Fruit fly (Drosophila melanogaster) whole organism, embryonic: ENCODE results near the gene CG7903.

Source experiments
- CG13287 ChIP-seq: fragments of 200-800 bp; sonication (Bioruptor generic); IDR thresholded peaks from 2 replicates; pipeline ENCODE4 v1.3.6; 2022; ENCODE audit warnings: missing biosample characterization, missing genetic modification characterization; ENCODE audit not compliant: partially characterized antibody
- CG15514 ChIP-seq: fragments of 200-800 bp; sonication (Bioruptor generic); optimal IDR thresholded peaks from 3 replicates; lab custom pipeline; 2017; ENCODE audit warnings: missing biosample characterization, missing genetic modification characterization, mild to moderate bottlenecking, moderate library complexity, missing genetic modification reagents
- CG16813 ChIP-seq: fragments of 200-800 bp; sonication (Bioruptor generic); IDR thresholded peaks from 3 replicates; pipeline ENCODE4 v1.3.6; 2022; ENCODE audit warnings: missing biosample characterization, missing genetic modification characterization; ENCODE audit not compliant: partially characterized antibody
- CG2202 ChIP-seq: fragments of 200-800 bp; sonication (Bioruptor generic); optimal IDR thresholded peaks from 2 replicates; lab custom pipeline; 2018; ENCODE audit warnings: missing biosample characterization, mild to moderate bottlenecking, missing genetic modification characterization
- CG34224 ChIP-seq: fragments of 200-800 bp; sonication (Bioruptor generic); IDR thresholded peaks from 3 replicates; pipeline ENCODE4 v1.3.6; 2022; ENCODE audit warnings: missing biosample characterization, missing genetic modification characterization; ENCODE audit not compliant: partially characterized antibody
- CG6254 ChIP-seq: fragments of 200-800 bp; sonication (Bioruptor generic); optimal IDR thresholded peaks from 3 replicates; lab custom pipeline; 2017; ENCODE audit warnings: mild to moderate bottlenecking, missing biosample characterization, missing genetic modification reagents, missing genetic modification characterization
- CG6689 ChIP-seq: fragments of 200-800 bp; sonication (Bioruptor generic); IDR thresholded peaks from 2 replicates; pipeline ENCODE4 v1.3.6; 2022; ENCODE audit warnings: missing biosample characterization, missing genetic modification characterization
- CG6765 ChIP-seq: fragments of 200-800 bp; sonication (Bioruptor generic); optimal IDR thresholded peaks from 3 replicates; lab custom pipeline; 2017; ENCODE audit warnings: missing biosample characterization, mild to moderate bottlenecking, missing genetic modification characterization
- CG7357 ChIP-seq: fragments of 200-800 bp; sonication (Bioruptor generic); IDR thresholded peaks from 3 replicates; pipeline ENCODE4 v1.3.6; 2022; ENCODE audit warnings: missing biosample characterization, missing genetic modification characterization
- CG8924 ChIP-seq: fragments of 200-800 bp; optimal IDR thresholded peaks from 3 replicates; lab custom pipeline; 2019; ENCODE audit warnings: missing biosample characterization, mild to moderate bottlenecking, missing genetic modification characterization, moderate library complexity
- CG9609 ChIP-seq: fragments of 200-800 bp; sonication (Bioruptor generic); optimal IDR thresholded peaks from 3 replicates; lab custom pipeline; 2016; ENCODE audit warnings: missing biosample characterization, missing genetic modification characterization
- CTCF ChIP-seq: fragments of 200-800 bp; sonication (Bioruptor generic); optimal IDR thresholded peaks from 2 replicates; lab custom pipeline; 2017; ENCODE audit warnings: missing biosample characterization, mild to moderate bottlenecking, missing genetic modification characterization, moderate library complexity
- Dll ChIP-seq: fragments of 200-800 bp; sonication (Bioruptor generic); IDR thresholded peaks from 4 replicates; pipeline ENCODE4 v1.3.6; 2022; ENCODE audit warnings: missing biosample characterization, missing genetic modification characterization; ENCODE audit not compliant: partially characterized antibody
- Dp ChIP-seq: fragments of 200-800 bp; sonication (Bioruptor generic); optimal IDR thresholded peaks from 2 replicates; lab custom pipeline; 2018; ENCODE audit warnings: missing biosample characterization, mild to moderate bottlenecking, missing genetic modification characterization, moderate library complexity
- Dref ChIP-seq: fragments of 200-800 bp; sonication (Bioruptor generic); IDR thresholded peaks from 2 replicates; pipeline ENCODE4 v1.3.6; 2022; ENCODE audit warnings: missing biosample characterization, missing genetic modification characterization
- E2f2 ChIP-seq: fragments of 200-800 bp; sonication (Bioruptor generic); IDR thresholded peaks from 2 replicates; pipeline ENCODE4 v1.3.6; 2022; ENCODE audit warnings: missing biosample characterization, missing genetic modification characterization
- Elba2 ChIP-seq: fragments of 200-800 bp; sonication (Bioruptor generic); optimal IDR thresholded peaks from 3 replicates; lab custom pipeline; 2016; ENCODE audit warnings: missing biosample characterization, missing genetic modification characterization
- HLH3B ChIP-seq: fragments of 200-800 bp; sonication (Bioruptor generic); IDR thresholded peaks from 2 replicates; pipeline ENCODE4 v1.3.6; 2022; ENCODE audit warnings: missing biosample characterization, missing genetic modification characterization
- HLH4C ChIP-seq: fragments of 200-800 bp; sonication (Bioruptor generic); IDR thresholded peaks from 3 replicates; pipeline ENCODE4 v1.3.6; 2022; ENCODE audit warnings: missing biosample characterization, missing genetic modification characterization; ENCODE audit not compliant: partially characterized antibody
- Hmr ChIP-seq: fragments of 200-800 bp; sonication (Bioruptor generic); optimal IDR thresholded peaks from 3 replicates; lab custom pipeline; 2017; ENCODE audit warnings: mild to moderate bottlenecking, missing biosample characterization, missing genetic modification reagents, missing genetic modification characterization
- Hr3 ChIP-seq: fragments of 200-800 bp; sonication (Bioruptor generic); optimal IDR thresholded peaks from 3 replicates; lab custom pipeline; 2016; ENCODE audit warnings: missing biosample characterization, missing genetic modification characterization
- MBD-R2 ChIP-seq: fragments of 200-800 bp; sonication (Bioruptor generic); IDR thresholded peaks from 2 replicates; pipeline ENCODE4 v1.3.6; 2022; ENCODE audit warnings: missing biosample characterization, missing genetic modification characterization
- Med ChIP-seq: fragments of 200-800 bp; sonication (Bioruptor generic); peaks from one replicate; lab custom pipeline; 2016; ENCODE audit warnings: missing biosample characterization, missing genetic modification characterization, mild to moderate bottlenecking, inconsistent platforms, moderate library complexity
- Pdp1 ChIP-seq, 2 experiments: fragments of 200-800 bp; sonication (Bioruptor generic); optimal IDR thresholded peaks; 3 replicates each; lab custom pipeline; 2016; ENCODE audit warnings: missing biosample characterization in 2 of 2, missing genetic modification characterization in 2 of 2, mild to moderate bottlenecking in 1 of 2, moderate library complexity in 1 of 2
- Side ChIP-seq: fragments of 200-800 bp; sonication (Bioruptor generic); optimal IDR thresholded peaks from 2 replicates; lab custom pipeline; 2016; ENCODE audit warnings: missing biosample characterization, missing genetic modification characterization
- Six4 ChIP-seq: fragments of 200-800 bp; sonication (Bioruptor generic); optimal IDR thresholded peaks from 2 replicates; lab custom pipeline; 2016; ENCODE audit warnings: missing biosample characterization, missing genetic modification characterization
- Spps ChIP-seq: fragments of 200-800 bp; sonication (Bioruptor generic); optimal IDR thresholded peaks from 2 replicates; lab custom pipeline; 2018; ENCODE audit warnings: missing biosample characterization, mild to moderate bottlenecking, missing genetic modification characterization
- Sry-δ ChIP-seq: fragments of 200-800 bp; sonication (Bioruptor generic); optimal IDR thresholded peaks from 2 replicates; lab custom pipeline; 2016; ENCODE audit warnings: missing biosample characterization, missing genetic modification characterization
- crc ChIP-seq: fragments of 200-800 bp; sonication (Bioruptor generic); optimal IDR thresholded peaks from 2 replicates; lab custom pipeline; 2016; ENCODE audit warnings: missing biosample characterization, missing genetic modification characterization
- croc ChIP-seq: fragments of 200-800 bp; sonication (Bioruptor generic); conservative IDR thresholded peaks from 3 replicates; pipeline ENCODE4 v1.3.6; 2022; ENCODE audit warnings: missing biosample characterization, missing genetic modification characterization
- crol ChIP-seq: fragments of 200-800 bp; sonication (Bioruptor generic); IDR thresholded peaks from 2 replicates; pipeline ENCODE4 v1.3.6; 2022; ENCODE audit warnings: missing biosample characterization, missing genetic modification characterization
- dan ChIP-seq: fragments of 200-800 bp; sonication (Bioruptor generic); IDR thresholded peaks from 2 replicates; pipeline ENCODE4 v1.3.6; 2022; ENCODE audit warnings: missing biosample characterization, missing genetic modification characterization
- danr ChIP-seq: fragments of 200-800 bp; sonication (Bioruptor generic); IDR thresholded peaks from 2 replicates; pipeline ENCODE4 v1.3.6; 2022; ENCODE audit warnings: missing biosample characterization, missing genetic modification characterization
- dati ChIP-seq: fragments of 200-800 bp; sonication (Bioruptor generic); IDR thresholded peaks from 2 replicates; pipeline ENCODE4 v1.3.6; 2022; ENCODE audit warnings: missing biosample characterization, missing genetic modification characterization
- ewg ChIP-seq: fragments of 200-800 bp; sonication (Bioruptor generic); optimal IDR thresholded peaks from 3 replicates; lab custom pipeline; 2017; ENCODE audit warnings: mild to moderate bottlenecking, missing biosample characterization, missing genetic modification reagents, missing genetic modification characterization
- gsb-n ChIP-seq: fragments of 200-800 bp; sonication (Bioruptor generic); optimal IDR thresholded peaks from 3 replicates; lab custom pipeline; 2018; ENCODE audit warnings: missing biosample characterization, mild to moderate bottlenecking, missing genetic modification characterization
- hbn ChIP-seq: fragments of 200-800 bp; sonication (Bioruptor generic); IDR thresholded peaks from 2 replicates; pipeline ENCODE4 v1.3.6; 2022; ENCODE audit warnings: missing biosample characterization, missing genetic modification characterization; ENCODE audit not compliant: partially characterized antibody
- hth ChIP-seq: fragments of >200 bp; optimal IDR thresholded peaks from 2 replicates; lab custom pipeline; 2017; ENCODE audit warnings: inconsistent platforms
- insv ChIP-seq, 2 experiments: fragments of 200-800 bp; sonication (Bioruptor generic); optimal IDR thresholded peaks; 3 replicates each; lab custom pipeline; 2016 to 2018; ENCODE audit warnings: missing biosample characterization in 2 of 2, missing genetic modification characterization in 2 of 2
- knrl ChIP-seq: fragments of 200-800 bp; sonication (Bioruptor generic); IDR thresholded peaks from 3 replicates; pipeline ENCODE4 v1.3.6; 2022; ENCODE audit warnings: missing biosample characterization, missing genetic modification characterization; ENCODE audit not compliant: partially characterized antibody
- lab ChIP-seq: fragments of 200-800 bp; sonication (Bioruptor generic); optimal IDR thresholded peaks from 3 replicates; lab custom pipeline; 2017; ENCODE audit warnings: missing biosample characterization, missing genetic modification characterization, mild to moderate bottlenecking, moderate library complexity, missing genetic modification reagents
- lov ChIP-seq, 2 experiments: fragments of 200-800 bp in 1 of 2; fragments of >200 bp in 1 of 2; sonication (Bioruptor generic) in 1 of 2; IDR thresholded peaks in 1 of 2; optimal IDR thresholded peaks in 1 of 2; 2 replicates in 1 of 2; 3 replicates in 1 of 2; pipeline versions ENCODE4 v1.3.6 to Lab custom; 2017 to 2022; ENCODE audit warnings: missing biosample characterization in 1 of 2, missing genetic modification characterization in 1 of 2
- org-1 ChIP-seq: fragments of 200-800 bp; sonication (Bioruptor generic); optimal IDR thresholded peaks from 2 replicates; lab custom pipeline; 2017; ENCODE audit warnings: missing biosample characterization, missing genetic modification characterization
- pnt ChIP-seq: fragments of 200-800 bp; sonication (Bioruptor generic); optimal IDR thresholded peaks from 3 replicates; lab custom pipeline; 2016; ENCODE audit warnings: missing biosample characterization, missing genetic modification characterization
- prd ChIP-seq, 3 experiments: fragments of >200 bp in 2 of 3; fragments of 200-800 bp in 1 of 3; sonication (Bioruptor generic) in 1 of 3; optimal IDR thresholded peaks in 2 of 3; IDR thresholded peaks in 1 of 3; 2 replicates in 2 of 3; 3 replicates in 1 of 3; pipeline versions ENCODE4 v1.3.6 to Lab custom; 2017 to 2022; ENCODE audit warnings: missing biosample characterization in 1 of 3, missing genetic modification characterization in 1 of 3
- row ChIP-seq: fragments of 200-800 bp; sonication (Bioruptor generic); IDR thresholded peaks from 3 replicates; pipeline ENCODE4 v1.3.6; 2022; ENCODE audit warnings: missing biosample characterization, missing genetic modification characterization
- seq ChIP-seq: fragments of 200-800 bp; sonication (Bioruptor generic); IDR thresholded peaks from 2 replicates; pipeline ENCODE4 v1.3.6; 2022; ENCODE audit warnings: missing biosample characterization, missing genetic modification characterization
- tna ChIP-seq: fragments of 200-800 bp; sonication (Bioruptor generic); IDR thresholded peaks from 2 replicates; pipeline ENCODE4 v1.3.6; 2022; ENCODE audit warnings: missing biosample characterization, missing genetic modification characterization; ENCODE audit not compliant: partially characterized antibody
- unc-4 ChIP-seq: fragments of 200-800 bp; sonication (Bioruptor generic); IDR thresholded peaks from 2 replicates; pipeline ENCODE4 v1.3.6; 2022; ENCODE audit warnings: missing biosample characterization, missing genetic modification characterization; ENCODE audit not compliant: partially characterized antibody
- zf30C ChIP-seq: fragments of 200-800 bp; sonication (Bioruptor generic); optimal IDR thresholded peaks from 3 replicates; lab custom pipeline; 2018; ENCODE audit warnings: missing biosample characterization, mild to moderate bottlenecking, missing genetic modification characterization

CG7903 gene

DNA sequence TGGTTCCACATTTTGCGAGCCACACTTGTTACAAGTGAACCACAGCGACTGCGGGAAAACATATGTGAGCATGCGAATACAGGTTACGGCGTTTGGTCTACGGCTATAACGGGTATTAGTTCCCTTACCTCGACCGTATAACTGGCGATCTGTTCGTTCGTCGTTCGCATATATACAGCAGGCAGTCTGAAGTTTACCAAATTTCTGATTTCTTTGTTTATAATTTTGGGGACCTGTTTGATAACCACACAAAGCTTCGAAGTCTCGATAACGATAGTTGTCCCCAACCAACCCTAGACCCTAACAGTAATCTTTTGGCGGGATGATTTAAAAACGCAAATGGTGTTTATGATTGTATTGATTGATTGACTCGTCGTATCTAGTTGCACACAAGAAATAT, 1.9 kb downstream of the CG7903 start, which contains the start of gene Acph-1 (continued):
- no peak for TF ChIP-seq hth (lab: Kevin White, UChicago)
- TF ChIP-seq CG6765 (GFP tag; lab: Kevin White, UChicago): peak; percentile 9
- TF ChIP-seq CG6689: no peak
- no peak for TF ChIP-seq crol (GFP tag; lab: Robert Waterston, UW)
- TF ChIP-seq Med (GFP tag; lab: Kevin White, UChicago): peak; percentile 62
- TF ChIP-seq CTCF (GFP tag; lab: Kevin White, UChicago): no peak
- TF ChIP-seq Elba2 (GFP tag; lab: Kevin White, UChicago): no peak
- TF ChIP-seq zf30C: no peak
- TF ChIP-seq CG13287: peak; percentile 36; the same call in 1 of the 2 replicates
- 0 out of 3 replicates have a peak, but pooled peaks have one; percentile 40 for TF ChIP-seq CG34224 (GFP tag; lab: Robert Waterston, UW)
- no peak for TF ChIP-seq Hmr (GFP tag; lab: Kevin White, UChicago)
- TF ChIP-seq Sry-δ (GFP tag; lab: Kevin White, UChicago): peak; percentile 46
- no peak for TF ChIP-seq CG2202 (tag; lab: Kevin White, UChicago)
- peak; percentile 82 for TF ChIP-seq Dp (GFP tag; lab: Kevin White, UChicago)
- no peak for TF ChIP-seq crc
- TF ChIP-seq croc: no peak
- no peak for TF ChIP-seq CG7357 (GFP tag; lab: Robert Waterston, UW)
- no peak for TF ChIP-seq tna (GFP tag; lab: Robert Waterston, UW)
- no peak for TF ChIP-seq Side (GFP tag; lab: Kevin White, UChicago)
- TF ChIP-seq Hr3 (GFP tag; lab: Kevin White, UChicago): no peak
- TF ChIP-seq prd (optimal IDR thresholded peaks at IDR 0.05; lab: Kevin White, UChicago): no peak
- TF ChIP-seq prd (GFP tag; IDR thresholded peaks at IDR 0.05; lab: Robert Waterston, UW): no peak
- 0 out of 4 replicates have a peak, but pooled peaks have one; percentile 32 for TF ChIP-seq Dll (GFP tag; lab: Robert Waterston, UW)
- peak; percentile 86 for TF ChIP-seq CG15514 (GFP tag; lab: Kevin White, UChicago)
- no peak for TF ChIP-seq CG6254 (GFP tag; lab: Kevin White, UChicago)
- no peak for TF ChIP-seq dan (GFP tag; lab: Robert Waterston, UW)
- no peak for TF ChIP-seq lov (optimal IDR thresholded peaks at IDR 0.05; lab: Kevin White, UChicago)
- TF ChIP-seq lov (GFP tag; IDR thresholded peaks at IDR 0.05; lab: Robert Waterston, UW): no peak
- TF ChIP-seq CG9609 (GFP tag; lab: Kevin White, UChicago): no peak
- no peak for TF ChIP-seq CG8924 (tag; lab: Kevin White, UChicago)
- no peak for TF ChIP-seq ewg (GFP tag; lab: Kevin White, UChicago)
- TF ChIP-seq dati: no peak
- no peak for TF ChIP-seq seq (GFP tag; lab: Robert Waterston, UW)
- peak; percentile 69 for TF ChIP-seq Dref (GFP tag; lab: Robert Waterston, UW)
- TF ChIP-seq row (GFP tag; lab: Robert Waterston, UW): no peak
- peak; percentile 45; the same call in 1 of the 3 replicates for TF ChIP-seq HLH4C
- no peak for TF ChIP-seq org-1 (GFP tag; lab: Kevin White, UChicago)
- no peak for TF ChIP-seq knrl
- peak; percentile 22; the same call in 1 of the 2 replicates for TF ChIP-seq unc-4
- TF ChIP-seq lab: no peak
- peak; percentile 86 for TF ChIP-seq E2f2
- no peak for TF ChIP-seq hbn (GFP tag; lab: Robert Waterston, UW)
- peak in 1 of 2 experiments; percentile 52 for TF ChIP-seq Pdp1 (GFP tag; optimal IDR thresholded peaks at IDR 0.05; lab: Kevin White, UChicago)
- TF ChIP-seq CG16813 (GFP tag; lab: Robert Waterston, UW): 0 out of 3 replicates have a peak, but pooled peaks have one; percentile 24
- no peak for TF ChIP-seq danr
- no peak for TF ChIP-seq Spps
- no peak for TF ChIP-seq gsb-n
- TF ChIP-seq pnt (GFP tag; lab: Kevin White, UChicago): no peak
- TF ChIP-seq MBD-R2 (GFP tag; lab: Robert Waterston, UW): peak; percentile 41
- no peak for TF ChIP-seq Six4 (GFP tag; lab: Kevin White, UChicago)
- no peak for TF ChIP-seq HLH3B (GFP tag; lab: Robert Waterston, UW)
- TF ChIP-seq insv (GFP tag; optimal IDR thresholded peaks at IDR 0.05; lab: Kevin White, UChicago): no peak
